Worm (Caenorhabditis elegans): Measurements from ENCODE around the gene M18.6.

DNA sequence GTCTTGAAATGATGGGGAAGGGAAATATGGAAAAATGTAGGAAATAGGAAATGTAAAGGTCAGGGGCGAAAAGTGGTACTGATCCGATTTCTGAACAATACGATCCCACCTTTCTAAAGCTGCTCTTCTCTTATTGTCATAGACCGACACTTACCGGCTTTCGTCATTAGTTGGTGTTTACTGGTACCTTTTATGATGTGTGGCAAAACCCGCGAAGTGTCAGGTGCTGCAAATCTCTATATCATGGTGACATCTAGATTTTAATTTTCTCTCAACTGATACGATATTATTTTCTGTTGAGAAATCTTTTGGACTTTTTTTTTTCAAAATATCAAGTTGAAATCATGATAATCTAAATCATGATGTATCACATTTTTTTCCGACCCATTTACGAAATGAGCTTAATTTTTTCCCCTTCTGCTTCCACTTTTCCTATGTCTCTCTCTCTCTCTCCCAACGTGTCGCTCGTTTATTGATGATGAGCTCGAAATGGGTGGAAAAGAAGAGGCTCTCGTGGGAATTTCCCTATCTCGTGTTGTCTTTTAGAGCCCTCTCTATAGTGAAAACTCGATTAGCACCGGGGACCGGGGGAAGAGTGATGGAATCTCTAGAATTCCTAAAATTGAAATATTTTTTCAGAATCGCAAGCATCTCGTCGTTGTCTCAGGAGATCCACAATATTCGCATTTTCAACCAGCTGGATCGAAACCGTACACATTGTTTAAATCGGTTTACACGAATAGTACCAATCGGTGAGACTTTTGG, 10.4 kb downstream of the M18.6 start:
- TF ChIP-seq klf-2 (GFP tag; conservative IDR thresholded peaks at IDR 0.05) = no peak
- TF ChIP-seq cog-1 (tag; optimal IDR thresholded peaks at IDR 0.05) = no peak
- TF ChIP-seq ref-1 (GFP tag; conservative IDR thresholded peaks at IDR 0.05) = no peak
- no peak for TF ChIP-seq med-1 (GFP tag; optimal IDR thresholded peaks at IDR 0.05; ENCODE audit: insufficient read depth)
- TF ChIP-seq flt-1 (GFP tag; IDR thresholded peaks at IDR 0.05) = no peak
- TF ChIP-seq tab-1 (GFP tag; IDR thresholded peaks at IDR 0.05) = no peak
- TF ChIP-seq ztf-29 (GFP tag; IDR thresholded peaks at IDR 0.05) = no peak
- TF ChIP-seq T22C8.4 (GFP tag; IDR thresholded peaks at IDR 0.05) = no peak
- no peak for TF ChIP-seq ztf-23 (GFP tag; IDR thresholded peaks at IDR 0.05)

All from whole organism, midembryonic.